Worm (Caenorhabditis elegans): ENCODE data around the gene F44E2.3.

DNA sequence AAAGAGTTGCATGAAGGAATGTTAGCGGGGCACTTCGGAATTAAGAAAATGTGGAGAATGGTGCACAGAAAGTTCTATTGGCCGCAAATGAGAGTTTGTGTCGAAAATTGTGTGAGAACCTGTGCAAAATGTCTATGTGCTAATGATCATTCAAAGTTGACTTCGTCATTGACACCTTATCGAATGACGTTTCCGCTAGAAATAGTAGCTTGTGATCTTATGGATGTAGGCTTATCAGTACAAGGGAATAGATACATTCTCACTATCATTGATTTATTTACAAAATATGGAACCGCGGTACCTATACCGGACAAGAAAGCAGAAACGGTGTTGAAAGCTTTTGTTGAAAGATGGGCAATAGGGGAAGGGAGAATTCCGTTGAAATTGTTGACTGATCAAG lies 29.4 kb upstream of the F44E2.3 start:
- TF ChIP-seq elt-3 (tag; optimal IDR thresholded peaks at IDR 0.05) (no peak), skn-1 (tag; optimal IDR thresholded peaks at IDR 0.05) (no peak), ZK546.5 (tag; optimal IDR thresholded peaks at IDR 0.05) (no peak), lin-13 (GFP tag; optimal IDR thresholded peaks at IDR 0.05) (no peak), ama-1 (optimal IDR thresholded peaks at IDR 0.05) (no peak), lin-11 (tag; optimal IDR thresholded peaks at IDR 0.05) (no peak), lin-39 (tag; optimal IDR thresholded peaks at IDR 0.05) (no peak), snpc-4 (tag; optimal IDR thresholded peaks at IDR 0.05) (no peak), ztf-11 (tag; optimal IDR thresholded peaks at IDR 0.05) (no peak), nhr-237 (tag; optimal IDR thresholded peaks at IDR 0.05) (no peak), unc-62 (GFP tag; optimal IDR thresholded peaks at IDR 0.05) (no peak), nhr-12 (tag; optimal IDR thresholded peaks at IDR 0.05) (no peak), nhr-11 (tag; optimal IDR thresholded peaks at IDR 0.05) (no peak), nhr-10 (tag; optimal IDR thresholded peaks at IDR 0.05) (no peak)

All from whole organism, L2 larva.